Worm (Caenorhabditis elegans) whole organism, L1 larva: Measurements from ENCODE around the gene R144.12.

Experiments used
- C04F5.9 ChIP-seq: sonication (generic microtip); optimal IDR thresholded peaks from 2 replicates; lab custom pipeline; 2016; ENCODE audit warnings: missing genetic modification characterization, missing compliant biosample characterization
- C16A3.4 ChIP-seq: fragments of 150-350 bp; optimal IDR thresholded peaks from 2 replicates; lab custom pipeline; 2014; ENCODE audit warnings: missing biosample characterization, missing genetic modification characterization
- C34B4.2 ChIP-seq: sonication (generic microtip); optimal IDR thresholded peaks from 2 replicates; lab custom pipeline; 2017; ENCODE audit warnings: mild to moderate bottlenecking, missing genetic modification characterization, missing compliant biosample characterization
- F16B12.6 ChIP-seq: fragments of 150-350 bp; optimal IDR thresholded peaks from 2 replicates; lab custom pipeline; 2014; ENCODE audit warnings: missing biosample characterization, missing genetic modification characterization
- Y116A8C.19 ChIP-seq: sonication (generic microtip); optimal IDR thresholded peaks from 2 replicates; lab custom pipeline; 2016; ENCODE audit warnings: missing compliant biosample characterization, missing genetic modification characterization, borderline replicate concordance
- aly-2 ChIP-seq: fragments of 150-350 bp; optimal IDR thresholded peaks from 2 replicates; lab custom pipeline; 2014; ENCODE audit warnings: missing biosample characterization, missing genetic modification characterization
- ama-1 ChIP-seq: fragments of 150-350 bp; optimal IDR thresholded peaks from 2 replicates; lab custom pipeline; 2014
- blmp-1 ChIP-seq: fragments of 150-350 bp; optimal IDR thresholded peaks from 2 replicates; lab custom pipeline; 2014; ENCODE audit warnings: missing biosample characterization, missing genetic modification characterization
- ceh-63 ChIP-seq: fragments of 200-800 bp; sonication (Bioruptor generic); optimal IDR thresholded peaks from 2 replicates; lab custom pipeline; 2018; ENCODE audit warnings: mild to moderate bottlenecking, missing genetic modification characterization, missing compliant biosample characterization
- ceh-8 ChIP-seq: fragments of 200-800 bp; sonication (Bioruptor generic); optimal IDR thresholded peaks from 2 replicates; lab custom pipeline; 2018; ENCODE audit warnings: mild to moderate bottlenecking, missing genetic modification characterization, moderate library complexity, missing compliant biosample characterization
- ceh-82 ChIP-seq, 3 experiments: fragments of 150-350 bp in 1 of 3; sonication (generic microtip) in 2 of 3; optimal IDR thresholded peaks; 2 replicates each; lab custom pipeline; 2014 to 2017; ENCODE audit warnings: missing biosample characterization in 3 of 3, missing genetic modification characterization in 3 of 3
- ceh-88 ChIP-seq: fragments of 200-800 bp; sonication (Bioruptor generic); IDR thresholded peaks from 2 replicates; pipeline ENCODE4 v1.3.6; 2022; ENCODE audit warnings: missing genetic modification characterization, missing compliant biosample characterization
- dsc-1 ChIP-seq: sonication (generic microtip); optimal IDR thresholded peaks from 2 replicates; lab custom pipeline; 2016; ENCODE audit warnings: mild to moderate bottlenecking, missing genetic modification characterization, missing compliant biosample characterization
- efl-1 ChIP-seq, 4 experiments: fragments of 150-350 bp; optimal IDR thresholded peaks in 3 of 4; peaks in 1 of 4; 1 replicate in 1 of 4; 2 replicates in 3 of 4; lab custom pipeline; 2014; ENCODE audit warnings: missing biosample characterization in 2 of 4, missing genetic modification characterization in 2 of 4, missing genetic modification reagents in 2 of 4
- efl-3 ChIP-seq: fragments of 200-800 bp; sonication (Bioruptor generic); optimal IDR thresholded peaks from 2 replicates; lab custom pipeline; 2018; ENCODE audit warnings: mild to moderate bottlenecking, missing genetic modification characterization, missing compliant biosample characterization
- elt-2 ChIP-seq: sonication (generic microtip); optimal IDR thresholded peaks from 2 replicates; lab custom pipeline; 2016; ENCODE audit warnings: missing genetic modification characterization, mild to moderate bottlenecking, inconsistent platforms, missing compliant biosample characterization, missing genetic modification reagents
- elt-3 ChIP-seq, 6 experiments: fragments of 150-350 bp in 1 of 6; sonication (generic microtip); optimal IDR thresholded peaks; 2 replicates each; lab custom pipeline; 2017 to 2018; ENCODE audit warnings: missing biosample characterization in 6 of 6, missing genetic modification characterization in 6 of 6, inconsistent platforms in 1 of 6
- grh-1 ChIP-seq: fragments of 200-800 bp; sonication (Bioruptor generic); IDR thresholded peaks from 2 replicates; pipeline ENCODE4 v1.3.6; 2022; ENCODE audit warnings: missing genetic modification reagents, missing genetic modification characterization, missing compliant biosample characterization
- isw-1 ChIP-seq: fragments of 200-800 bp; sonication (Bioruptor generic); IDR thresholded peaks from 2 replicates; pipeline ENCODE4 v1.3.6; 2022; ENCODE audit warnings: missing genetic modification characterization, missing compliant biosample characterization
- jun-1 ChIP-seq: fragments of 150-350 bp; optimal IDR thresholded peaks from 2 replicates; lab custom pipeline; 2014; ENCODE audit warnings: missing biosample characterization, missing genetic modification reagents, missing genetic modification characterization
- lin-13 ChIP-seq: fragments of 150-350 bp; optimal IDR thresholded peaks from 2 replicates; lab custom pipeline; 2014; ENCODE audit warnings: missing biosample characterization, missing genetic modification reagents, missing genetic modification characterization
- lin-15B ChIP-seq: fragments of 150-350 bp; sonication (generic microtip); optimal IDR thresholded peaks from 3 replicates; lab custom pipeline; 2014; ENCODE audit warnings: missing biosample characterization, missing genetic modification characterization
- lin-35 ChIP-seq, 2 experiments: fragments of 150-350 bp; optimal IDR thresholded peaks; 2 replicates each; lab custom pipeline; 2014; ENCODE audit warnings: missing biosample characterization in 2 of 2, missing genetic modification characterization in 2 of 2, missing genetic modification reagents in 2 of 2
- lin-39 ChIP-seq: fragments of 150-350 bp; optimal IDR thresholded peaks from 2 replicates; lab custom pipeline; 2014; ENCODE audit warnings: missing biosample characterization, missing genetic modification reagents, missing genetic modification characterization
- mab-9 ChIP-seq: fragments of 200-800 bp; sonication (Bioruptor generic); IDR thresholded peaks from 2 replicates; pipeline ENCODE4 v1.3.6; 2022; ENCODE audit warnings: missing genetic modification reagents, missing genetic modification characterization, missing compliant biosample characterization
- mdl-1 ChIP-seq, 2 experiments: fragments of 150-350 bp; optimal IDR thresholded peaks; 2 replicates each; lab custom pipeline; 2014 to 2017; ENCODE audit warnings: missing biosample characterization in 2 of 2, missing genetic modification characterization in 2 of 2, inconsistent platforms in 1 of 2
- mep-1 ChIP-seq: fragments of 150-350 bp; optimal IDR thresholded peaks from 2 replicates; lab custom pipeline; 2014; ENCODE audit warnings: missing biosample characterization, missing genetic modification characterization
- nhr-11 ChIP-seq: fragments of 150-350 bp; optimal IDR thresholded peaks from 2 replicates; lab custom pipeline; 2014; ENCODE audit warnings: missing biosample characterization, missing genetic modification characterization
- nhr-19 ChIP-seq: fragments of 200-800 bp; sonication (Bioruptor generic); conservative IDR thresholded peaks from 2 replicates; pipeline ENCODE4 v1.3.6; 2022; ENCODE audit warnings: missing genetic modification characterization, missing compliant biosample characterization
- nhr-237 ChIP-seq: fragments of 150-350 bp; optimal IDR thresholded peaks from 2 replicates; lab custom pipeline; 2014; ENCODE audit warnings: missing biosample characterization, missing genetic modification characterization
- nhr-28 ChIP-seq: fragments of 150-350 bp; optimal IDR thresholded peaks from 2 replicates; lab custom pipeline; 2014; ENCODE audit warnings: missing biosample characterization, missing genetic modification characterization
- nhr-47 ChIP-seq: sonication (generic microtip); optimal IDR thresholded peaks from 2 replicates; lab custom pipeline; 2016; ENCODE audit warnings: mild to moderate bottlenecking, missing genetic modification characterization, moderate library complexity, missing compliant biosample characterization
- nhr-71 ChIP-seq: sonication (generic microtip); optimal IDR thresholded peaks from 2 replicates; lab custom pipeline; 2016; ENCODE audit warnings: mild to moderate bottlenecking, missing genetic modification characterization, moderate library complexity, missing compliant biosample characterization
- nhr-76 ChIP-seq: sonication (generic microtip); optimal IDR thresholded peaks from 2 replicates; lab custom pipeline; 2017; ENCODE audit warnings: missing biosample characterization, missing genetic modification characterization
- nhr-77 ChIP-seq: fragments of 150-350 bp; optimal IDR thresholded peaks from 2 replicates; lab custom pipeline; 2014; ENCODE audit warnings: missing biosample characterization, missing genetic modification characterization
- nhr-90 ChIP-seq: sonication (generic microtip); optimal IDR thresholded peaks from 2 replicates; lab custom pipeline; 2016; ENCODE audit warnings: mild to moderate bottlenecking, missing genetic modification characterization, missing compliant biosample characterization; ENCODE audit not compliant: poor library complexity
- pag-3 ChIP-seq: sonication (generic microtip); optimal IDR thresholded peaks from 2 replicates; lab custom pipeline; 2017; ENCODE audit warnings: missing genetic modification characterization, mild to moderate bottlenecking, missing compliant biosample characterization, antibody characterized with exemption, borderline replicate concordance; ENCODE audit not compliant: insufficient read depth
- pqm-1 ChIP-seq: sonication (generic microtip); optimal IDR thresholded peaks from 3 replicates; lab custom pipeline; 2017; ENCODE audit warnings: missing biosample characterization, missing genetic modification characterization
- rnt-1 ChIP-seq: sonication (generic microtip); optimal IDR thresholded peaks from 2 replicates; lab custom pipeline; 2016; ENCODE audit warnings: mild to moderate bottlenecking, missing genetic modification characterization, moderate library complexity, missing compliant biosample characterization
- snpc-4 ChIP-seq: fragments of 150-350 bp; optimal IDR thresholded peaks from 2 replicates; lab custom pipeline; 2014; ENCODE audit warnings: missing biosample characterization, missing genetic modification characterization
- snu-23 ChIP-seq: sonication (generic microtip); optimal IDR thresholded peaks from 2 replicates; lab custom pipeline; 2016; ENCODE audit warnings: missing genetic modification characterization, missing compliant biosample characterization
- sup-37 ChIP-seq: fragments of 200-800 bp; sonication (Bioruptor generic); optimal IDR thresholded peaks from 2 replicates; lab custom pipeline; 2018; ENCODE audit warnings: mild to moderate bottlenecking, missing genetic modification characterization, missing compliant biosample characterization
- swsn-7 ChIP-seq: sonication (generic microtip); optimal IDR thresholded peaks from 2 replicates; lab custom pipeline; 2016; ENCODE audit warnings: missing genetic modification characterization, missing compliant biosample characterization
- tbx-2 ChIP-seq: sonication (generic microtip); optimal IDR thresholded peaks from 2 replicates; lab custom pipeline; 2016; ENCODE audit warnings: missing genetic modification characterization, missing compliant biosample characterization
- tlp-1 ChIP-seq: fragments of 150-350 bp; optimal IDR thresholded peaks from 2 replicates; lab custom pipeline; 2014; ENCODE audit warnings: missing biosample characterization, missing genetic modification characterization
- unc-62 ChIP-seq: fragments of 150-350 bp; optimal IDR thresholded peaks from 2 replicates; lab custom pipeline; 2014; ENCODE audit warnings: missing biosample characterization, missing genetic modification reagents, missing genetic modification characterization
- unc-86 ChIP-seq: sonication (generic microtip); optimal IDR thresholded peaks from 2 replicates; lab custom pipeline; 2016; ENCODE audit warnings: missing genetic modification characterization, missing compliant biosample characterization
- zip-4 ChIP-seq: fragments of 200-800 bp; sonication (Bioruptor generic); optimal IDR thresholded peaks from 2 replicates; lab custom pipeline; 2018; ENCODE audit warnings: mild to moderate bottlenecking, missing genetic modification characterization, moderate library complexity, missing compliant biosample characterization
- ztf-11 ChIP-seq, 2 experiments: sonication (generic microtip); optimal IDR thresholded peaks; 2 replicates each; lab custom pipeline; 2016 to 2017; ENCODE audit warnings: missing genetic modification characterization in 2 of 2, missing biosample characterization in 1 of 2, missing compliant biosample characterization in 1 of 2

R144.12 gene

ce11 chrIII:5026366-5026765 is 19.6 kb upstream of the R144.12 start:
- TF ChIP-seq grh-1 (GFP tag; lab: Robert Waterston, UW), result no peak
- no peak for TF ChIP-seq tlp-1
- no peak for TF ChIP-seq swsn-7 (tag; lab: Kevin White, UChicago)
- no peak for TF ChIP-seq ztf-11 (tag; optimal IDR thresholded peaks at IDR 0.05; lab: Kevin White, UChicago)
- TF ChIP-seq mab-9, result no peak
- no peak for TF ChIP-seq Y116A8C.19 (tag; lab: Kevin White, UChicago)
- no peak for TF ChIP-seq zip-4
- TF ChIP-seq sup-37 (GFP tag; lab: Kevin White, UChicago), result no peak
- no peak for TF ChIP-seq pag-3 (tag; lab: Kevin White, UChicago)
- TF ChIP-seq C16A3.4 (tag; lab: Kevin White, UChicago), result no peak
- no peak for TF ChIP-seq C04F5.9 (tag; lab: Kevin White, UChicago)
- TF ChIP-seq efl-1 (optimal IDR thresholded peaks at IDR 0.05; lab: Kevin White, UChicago), result no peak
- no peak for TF ChIP-seq efl-1 (GFP tag; optimal IDR thresholded peaks at IDR 0.05 in 1 of 2; lab: Kevin White, UChicago)
- TF ChIP-seq nhr-90, result no peak
- TF ChIP-seq lin-39, result no peak
- TF ChIP-seq blmp-1 (tag; lab: Kevin White, UChicago), result no peak
- TF ChIP-seq ama-1 (lab: Kevin White, UChicago), result no peak
- TF ChIP-seq lin-13 (GFP tag; lab: Kevin White, UChicago), result no peak
- TF ChIP-seq jun-1, result no peak
- no peak for TF ChIP-seq F16B12.6 (tag; lab: Kevin White, UChicago)

- TF ChIP-seq nhr-76, result no peak
- no peak for TF ChIP-seq mdl-1 (tag; optimal IDR thresholded peaks at IDR 0.05; lab: Kevin White, UChicago)
- no peak for TF ChIP-seq Y116A8C.19 (tag; lab: Kevin White, UChicago)
- no peak for TF ChIP-seq pqm-1 (tag; lab: Kevin White, UChicago)
- TF ChIP-seq snpc-4 (tag; lab: Kevin White, UChicago), result no peak
- no peak for TF ChIP-seq ceh-82 (tag; optimal IDR thresholded peaks at IDR 0.05; lab: Kevin White, UChicago)
- TF ChIP-seq lin-13 (GFP tag; lab: Kevin White, UChicago), result no peak
- TF ChIP-seq unc-62 (GFP tag; lab: Kevin White, UChicago), result no peak
- TF ChIP-seq jun-1, result no peak
- TF ChIP-seq nhr-71 (tag; lab: Kevin White, UChicago), result peak; percentile 72
- TF ChIP-seq ceh-63 (GFP tag; lab: Kevin White, UChicago), result no peak
- TF ChIP-seq nhr-237 (tag; lab: Kevin White, UChicago), result no peak
- TF ChIP-seq ama-1 (lab: Kevin White, UChicago), result peak; percentile 92
- TF ChIP-seq nhr-90, result peak; percentile 39
- peak in 1 of 2 experiments; percentile 5 for TF ChIP-seq efl-1 (optimal IDR thresholded peaks at IDR 0.05; lab: Kevin White, UChicago)
- TF ChIP-seq efl-1 (GFP tag; optimal IDR thresholded peaks at IDR 0.05 in 1 of 2; lab: Kevin White, UChicago), result no peak
- peak; percentile 22 for TF ChIP-seq swsn-7 (tag; lab: Kevin White, UChicago)
- TF ChIP-seq rnt-1 (tag; lab: Kevin White, UChicago), result peak; percentile 34
- peak; percentile 34 for TF ChIP-seq elt-2 (tag; lab: Kevin White, UChicago)
- TF ChIP-seq ceh-8 (GFP tag; lab: Kevin White, UChicago), result no peak
- TF ChIP-seq nhr-28, result no peak
- no peak for TF ChIP-seq C34B4.2 (tag; lab: Kevin White, UChicago)
- TF ChIP-seq lin-35 (GFP tag; optimal IDR thresholded peaks at IDR 0.05; lab: Kevin White, UChicago), result peak in 1 of 2 experiments; percentile 42
- no peak for TF ChIP-seq lin-15B (tag; lab: Kevin White, UChicago)
- TF ChIP-seq elt-3 (tag; optimal IDR thresholded peaks at IDR 0.05; lab: Kevin White, UChicago), result no peak
- TF ChIP-seq tlp-1, result no peak
- TF ChIP-seq mep-1 (tag; lab: Kevin White, UChicago), result peak; percentile 49
- no peak for TF ChIP-seq unc-86 (tag; lab: Kevin White, UChicago)
- TF ChIP-seq nhr-11 (tag; lab: Kevin White, UChicago), result no peak
- TF ChIP-seq nhr-47, result peak; percentile 48
- TF ChIP-seq snu-23 (GFP tag; lab: Kevin White, UChicago), result no peak
- peak; percentile 0 for TF ChIP-seq dsc-1 (tag; lab: Kevin White, UChicago)
- TF ChIP-seq nhr-77 (tag; lab: Kevin White, UChicago), result no peak
- TF ChIP-seq nhr-19 (GFP tag; lab: Robert Waterston, UW), result peak; percentile 32
- TF ChIP-seq aly-2, result no peak
- TF ChIP-seq efl-3, result no peak
- TF ChIP-seq tbx-2 (tag; lab: Kevin White, UChicago), result peak; percentile 1
- no peak for TF ChIP-seq isw-1 (GFP tag; lab: Robert Waterston, UW)
- no peak for TF ChIP-seq ceh-88 (GFP tag; lab: Robert Waterston, UW)
- TF ChIP-seq F16B12.6 (tag; lab: Kevin White, UChicago), result no peak
- TF ChIP-seq zip-4, result peak; percentile 31
Measured at ce11 chrIII:5025136-5025629, 18.4 kb upstream of the R144.12 start.
